Worm (Caenorhabditis elegans) whole organism, young adult: ENCODE data around the gene C29A12.6.

ENCODE experiments used
- F57C9.4 ChIP-seq: sonication (generic microtip); optimal IDR thresholded peaks from 2 replicates; lab custom pipeline; 2017; ENCODE audit warnings: mild to moderate bottlenecking, missing genetic modification characterization, missing compliant biosample characterization
- K11D2.4 ChIP-seq: fragments of 200-800 bp; sonication (Bioruptor generic); IDR thresholded peaks from 2 replicates; pipeline ENCODE4 v1.3.6; 2022; ENCODE audit warnings: missing genetic modification reagents, missing genetic modification characterization, missing compliant biosample characterization
- T07F8.4 ChIP-seq: sonication (generic microtip); optimal IDR thresholded peaks from 2 replicates; lab custom pipeline; 2016; ENCODE audit warnings: mild to moderate bottlenecking, missing genetic modification characterization, moderate library complexity, missing compliant biosample characterization
- akir-1 ChIP-seq: fragments of 200-800 bp; sonication (Bioruptor generic); optimal IDR thresholded peaks from 2 replicates; lab custom pipeline; 2018; ENCODE audit warnings: mild to moderate bottlenecking, missing genetic modification characterization, moderate library complexity, missing compliant biosample characterization
- attf-6 ChIP-seq: fragments of 200-800 bp; sonication (Bioruptor generic); IDR thresholded peaks from 2 replicates; pipeline ENCODE4 v1.3.6; 2022; ENCODE audit warnings: missing genetic modification reagents, missing genetic modification characterization, missing compliant biosample characterization
- ccch-3 ChIP-seq: fragments of 200-800 bp; sonication (Bioruptor generic); optimal IDR thresholded peaks from 2 replicates; lab custom pipeline; 2018; ENCODE audit warnings: mild to moderate bottlenecking, missing genetic modification characterization, missing compliant biosample characterization
- ceh-27 ChIP-seq: fragments of 200-800 bp; sonication (Bioruptor generic); optimal IDR thresholded peaks from 2 replicates; lab custom pipeline; 2018; ENCODE audit warnings: mild to moderate bottlenecking, missing genetic modification characterization, moderate library complexity, missing compliant biosample characterization
- ceh-58 ChIP-seq: fragments of 200-800 bp; sonication (Bioruptor generic); IDR thresholded peaks from 2 replicates; pipeline ENCODE4 v1.3.6; 2022; ENCODE audit warnings: missing genetic modification characterization, missing compliant biosample characterization
- him-1 ChIP-seq: sonication (generic microtip); optimal IDR thresholded peaks from 2 replicates; lab custom pipeline; 2016; ENCODE audit warnings: missing genotype, missing genetic modification reagents, missing genetic modification characterization, missing compliant biosample characterization
- lsy-27 ChIP-seq: sonication (generic microtip); optimal IDR thresholded peaks from 2 replicates; lab custom pipeline; 2017; ENCODE audit warnings: missing genetic modification characterization, mild to moderate bottlenecking, missing compliant biosample characterization, antibody characterized with exemption, missing genotype, borderline replicate concordance; ENCODE audit not compliant: insufficient read depth
- nhr-80 ChIP-seq: sonication (generic microtip); optimal IDR thresholded peaks from 2 replicates; lab custom pipeline; 2016; ENCODE audit warnings: missing genetic modification characterization, missing compliant biosample characterization
- snpc-3.4 ChIP-seq: sonication (generic microtip); optimal IDR thresholded peaks from 2 replicates; lab custom pipeline; 2017; ENCODE audit warnings: missing genetic modification characterization, mild to moderate bottlenecking, missing compliant biosample characterization, antibody characterized with exemption, moderate library complexity, missing genotype, missing genetic modification reagents
- unc-62 ChIP-seq: fragments of 150-350 bp; optimal IDR thresholded peaks from 2 replicates; lab custom pipeline; 2014; ENCODE audit warnings: missing biosample characterization, missing genetic modification reagents, missing genetic modification characterization

C29A12.6 gene

ce11 chrV:10897172-10897571 lies 50.2 kb downstream of the C29A12.6 start (continued):
- TF ChIP-seq him-1 (tag; lab: Kevin White, UChicago) (peak; percentile 95), ceh-27 (GFP tag; lab: Kevin White, UChicago) (peak; percentile 98), akir-1 (GFP tag; lab: Kevin White, UChicago) (peak; percentile 71), unc-62 (GFP tag; lab: Kevin White, UChicago) (peak; percentile 81), lsy-27 (no peak)

DNA sequence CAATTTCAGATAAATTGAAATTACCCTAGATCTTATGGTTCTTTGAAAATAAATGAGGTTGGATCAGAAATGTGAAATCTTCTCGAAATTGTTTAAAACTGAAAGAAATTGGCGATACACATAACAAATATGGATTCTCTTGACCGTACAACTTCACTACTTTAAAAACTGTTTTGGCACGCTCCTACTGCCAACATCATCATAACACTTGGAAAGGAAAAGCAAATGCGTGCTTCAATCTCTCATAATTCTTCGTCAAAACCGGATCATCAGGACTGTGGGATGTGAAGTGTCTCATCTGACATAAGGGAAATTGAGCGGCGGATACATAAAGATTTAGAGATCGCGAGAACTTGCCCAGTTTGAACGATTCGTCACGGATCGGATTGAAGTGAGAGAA lies 51.1 kb downstream of the C29A12.6 start, which contains the start of gene F32D8.7:
Gene F32D8.7, plus strand, starts transcription at position 329 of the 400 bp plus-strand sequence.
- TF ChIP-seq K11D2.4 (no peak), ccch-3 (no peak), ceh-58 (GFP tag; lab: Robert Waterston, UW) (no peak), attf-6 (no peak), snpc-3.4 (no peak)

ce11 chrV:10898629-10899028 lies 51.6 kb downstream of the C29A12.6 start:
- no peak for TF ChIP-seq T07F8.4 (tag; lab: Kevin White, UChicago)

ce11 chrV:10901125-10901524 lies 54.1 kb downstream of the C29A12.6 start, which contains the start of gene spp-16:
spp-16 (minus strand) TSS chrV:10901303.
- no peak for TF ChIP-seq F57C9.4 (tag; lab: Kevin White, UChicago)
- peak; percentile 50 for TF ChIP-seq nhr-80 (tag; lab: Kevin White, UChicago)
